Worm (Caenorhabditis elegans) whole organism, L2 larva: Measurements from ENCODE around the gene psd-1.

Experiments
- C34F6.9 ChIP-seq: fragments of 150-350 bp; optimal IDR thresholded peaks from 2 replicates; lab custom pipeline; 2014; ENCODE audit warnings: missing biosample characterization, missing genetic modification characterization
- F13H6.1 ChIP-seq: sonication (generic microtip); optimal IDR thresholded peaks from 2 replicates; lab custom pipeline; 2016; ENCODE audit warnings: missing genetic modification characterization, missing compliant biosample characterization
- R02D3.7 ChIP-seq: fragments of 150-350 bp; optimal IDR thresholded peaks from 2 replicates; lab custom pipeline; 2014; ENCODE audit warnings: missing biosample characterization, missing genetic modification characterization
- ZK546.5 ChIP-seq: sonication (generic microtip); optimal IDR thresholded peaks from 2 replicates; lab custom pipeline; 2017; ENCODE audit warnings: missing biosample characterization, missing genetic modification characterization
- aly-2 ChIP-seq: fragments of 150-350 bp; optimal IDR thresholded peaks from 2 replicates; lab custom pipeline; 2014; ENCODE audit warnings: missing biosample characterization, missing genetic modification characterization
- blmp-1 ChIP-seq: sonication (generic microtip); optimal IDR thresholded peaks from 2 replicates; lab custom pipeline; 2017; ENCODE audit warnings: missing genetic modification characterization, mild to moderate bottlenecking, missing compliant biosample characterization, antibody characterized with exemption, moderate library complexity; ENCODE audit not compliant: insufficient read depth
- ceh-82 ChIP-seq: fragments of 150-350 bp; optimal IDR thresholded peaks from 2 replicates; lab custom pipeline; 2014; ENCODE audit warnings: missing biosample characterization, missing genetic modification characterization
- crh-2 ChIP-seq: sonication (generic microtip); optimal IDR thresholded peaks from 2 replicates; lab custom pipeline; 2017; ENCODE audit warnings: missing biosample characterization, missing genetic modification characterization
- egl-27 ChIP-seq: sonication (generic microtip); optimal IDR thresholded peaks from 3 replicates; lab custom pipeline; 2017; ENCODE audit warnings: missing biosample characterization, missing genetic modification reagents, missing genetic modification characterization
- elt-3 ChIP-seq: sonication (generic microtip); optimal IDR thresholded peaks from 2 replicates; lab custom pipeline; 2017; ENCODE audit warnings: missing biosample characterization, missing genetic modification characterization
- fos-1 ChIP-seq: fragments of 150-350 bp; optimal IDR thresholded peaks from 2 replicates; lab custom pipeline; 2014; ENCODE audit warnings: missing biosample characterization, missing genetic modification characterization
- gmeb-1 ChIP-seq: fragments of 150-350 bp; optimal IDR thresholded peaks from 2 replicates; lab custom pipeline; 2014; ENCODE audit warnings: missing biosample characterization, missing genetic modification characterization
- lin-11 ChIP-seq: fragments of 150-350 bp; sonication (generic microtip); optimal IDR thresholded peaks from 2 replicates; lab custom pipeline; 2014; ENCODE audit warnings: missing biosample characterization, missing genetic modification characterization, inconsistent platforms, mixed read lengths
- lin-13 ChIP-seq: fragments of 150-350 bp; optimal IDR thresholded peaks from 2 replicates; lab custom pipeline; 2014; ENCODE audit warnings: missing biosample characterization, missing genetic modification reagents, missing genetic modification characterization
- lsy-2 ChIP-seq, 2 experiments: fragments of 150-350 bp in 1 of 2; sonication (generic microtip) in 1 of 2; optimal IDR thresholded peaks; 2 replicates each; lab custom pipeline; 2014 to 2017; ENCODE audit warnings: missing biosample characterization in 2 of 2, missing genetic modification characterization in 2 of 2
- mab-5 ChIP-seq: fragments of 150-350 bp; optimal IDR thresholded peaks from 2 replicates; lab custom pipeline; 2014; ENCODE audit warnings: missing biosample characterization, missing genetic modification characterization
- mbf-1 ChIP-seq: sonication (generic microtip); optimal IDR thresholded peaks from 2 replicates; lab custom pipeline; 2017; ENCODE audit warnings: missing biosample characterization, missing genetic modification characterization
- nhr-11 ChIP-seq: fragments of 150-350 bp; optimal IDR thresholded peaks from 2 replicates; lab custom pipeline; 2014; ENCODE audit warnings: missing biosample characterization, missing genetic modification characterization
- nhr-12 ChIP-seq: fragments of 150-350 bp; optimal IDR thresholded peaks from 2 replicates; lab custom pipeline; 2014; ENCODE audit warnings: missing biosample characterization, missing genetic modification characterization
- nhr-129 ChIP-seq: fragments of 150-350 bp; optimal IDR thresholded peaks from 2 replicates; lab custom pipeline; 2014; ENCODE audit warnings: missing biosample characterization, missing genetic modification characterization
- nhr-21 ChIP-seq: fragments of 150-350 bp; optimal IDR thresholded peaks from 2 replicates; lab custom pipeline; 2014; ENCODE audit warnings: missing biosample characterization, missing genetic modification characterization
- nhr-23 ChIP-seq: fragments of 150-350 bp; optimal IDR thresholded peaks from 2 replicates; lab custom pipeline; 2014; ENCODE audit warnings: missing biosample characterization, missing genetic modification reagents, missing genetic modification characterization
- nhr-237 ChIP-seq: fragments of 150-350 bp; optimal IDR thresholded peaks from 2 replicates; lab custom pipeline; 2014; ENCODE audit warnings: missing biosample characterization, missing genetic modification characterization
- nhr-25 ChIP-seq: fragments of 150-350 bp; sonication (generic microtip); optimal IDR thresholded peaks from 3 replicates; lab custom pipeline; 2014; ENCODE audit warnings: missing biosample characterization, missing genetic modification characterization
- nhr-6 ChIP-seq: fragments of 150-350 bp; optimal IDR thresholded peaks from 2 replicates; lab custom pipeline; 2014; ENCODE audit warnings: missing biosample characterization, missing genetic modification characterization
- nhr-77 ChIP-seq: fragments of 150-350 bp; optimal IDR thresholded peaks from 2 replicates; lab custom pipeline; 2014; ENCODE audit warnings: missing biosample characterization, missing genetic modification characterization
- sem-4 ChIP-seq: fragments of 150-350 bp; optimal IDR thresholded peaks from 2 replicates; lab custom pipeline; 2014; ENCODE audit warnings: missing biosample characterization, missing genetic modification reagents, missing genetic modification characterization
- skn-1 ChIP-seq: sonication (generic microtip); optimal IDR thresholded peaks from 2 replicates; lab custom pipeline; 2017; ENCODE audit warnings: missing biosample characterization, missing genetic modification characterization
- sma-3 ChIP-seq: sonication (generic microtip); optimal IDR thresholded peaks from 2 replicates; lab custom pipeline; 2016; ENCODE audit warnings: missing genetic modification reagents, missing genetic modification characterization, missing compliant biosample characterization
- sma-9 ChIP-seq, 2 experiments: fragments of 150-350 bp in 1 of 2; sonication (generic microtip) in 1 of 2; optimal IDR thresholded peaks; 2 replicates each; lab custom pipeline; 2014 to 2016; ENCODE audit warnings: missing genetic modification characterization in 2 of 2, mild to moderate bottlenecking in 1 of 2, missing biosample characterization in 1 of 2, missing compliant biosample characterization in 1 of 2, missing genetic modification reagents in 1 of 2, moderate library complexity in 1 of 2
- snpc-4 ChIP-seq: fragments of 150-350 bp; optimal IDR thresholded peaks from 2 replicates; lab custom pipeline; 2014; ENCODE audit warnings: missing biosample characterization, missing genetic modification characterization
- unc-39 ChIP-seq: fragments of 150-350 bp; optimal IDR thresholded peaks from 2 replicates; lab custom pipeline; 2014; ENCODE audit warnings: missing biosample characterization, missing genetic modification characterization
- unc-55 ChIP-seq: fragments of 150-350 bp; sonication (generic microtip); optimal IDR thresholded peaks from 3 replicates; lab custom pipeline; 2014; ENCODE audit warnings: missing biosample characterization, missing genetic modification reagents, missing genetic modification characterization
- unc-62 ChIP-seq: fragments of 150-350 bp; optimal IDR thresholded peaks from 2 replicates; lab custom pipeline; 2014; ENCODE audit warnings: missing biosample characterization, missing genetic modification reagents, missing genetic modification characterization
- zag-1 ChIP-seq: fragments of 150-350 bp; optimal IDR thresholded peaks from 2 replicates; lab custom pipeline; 2014; ENCODE audit warnings: missing biosample characterization, missing genetic modification characterization
- ztf-1 ChIP-seq: fragments of 200-800 bp; sonication (Bioruptor generic); conservative IDR thresholded peaks from 2 replicates; pipeline ENCODE4 v1.3.6; 2022; ENCODE audit warnings: missing genetic modification characterization, missing compliant biosample characterization
- ztf-11 ChIP-seq: sonication (generic microtip); optimal IDR thresholded peaks from 2 replicates; lab custom pipeline; 2017; ENCODE audit warnings: missing biosample characterization, missing genetic modification characterization
- ztf-4 ChIP-seq: fragments of 150-350 bp; optimal IDR thresholded peaks from 2 replicates; lab custom pipeline; 2014; ENCODE audit warnings: missing biosample characterization, missing genetic modification characterization

The psd-1 gene

ce11 chrIII:7246389-7246788 is 28.8 kb downstream of the psd-1 start:
- no peak for TF ChIP-seq nhr-237 (tag; lab: Kevin White, UChicago)
- TF ChIP-seq blmp-1 (tag; lab: Kevin White, UChicago) = no peak
- TF ChIP-seq nhr-77 (tag; lab: Kevin White, UChicago) = no peak
- TF ChIP-seq nhr-12 (tag; lab: Kevin White, UChicago) = no peak
- no peak for TF ChIP-seq zag-1 (tag; lab: Kevin White, UChicago)
- TF ChIP-seq nhr-11 (tag; lab: Kevin White, UChicago) = no peak
- no peak for TF ChIP-seq fos-1 (tag; lab: Kevin White, UChicago)
- no peak for TF ChIP-seq mab-5 (tag; lab: Kevin White, UChicago)
- no peak for TF ChIP-seq aly-2 (tag; lab: Kevin White, UChicago)
- no peak for TF ChIP-seq nhr-129 (tag; lab: Kevin White, UChicago)
- no peak for TF ChIP-seq unc-62 (GFP tag; lab: Kevin White, UChicago)
- TF ChIP-seq snpc-4 = no peak
- no peak for TF ChIP-seq ceh-82 (tag; lab: Kevin White, UChicago)
- TF ChIP-seq unc-39 (tag; lab: Kevin White, UChicago) = no peak
- no peak for TF ChIP-seq unc-55 (GFP tag; lab: Kevin White, UChicago)
- TF ChIP-seq lin-11 (tag; lab: Kevin White, UChicago) = no peak
- TF ChIP-seq, all 48 proteins: peak for 0

ce11 chrIII:7242988-7243387 is 32.2 kb downstream of the psd-1 start, which contains the start of gene osm-10:
Gene osm-10, plus strand, starts transcription at chrIII:7243280.
- TF ChIP-seq crh-2 (tag; lab: Kevin White, UChicago) = no peak
- no peak for TF ChIP-seq nhr-23 (tag; lab: Kevin White, UChicago)
- TF ChIP-seq, all 48 proteins: peak for 0

- no peak for TF ChIP-seq elt-3 (tag; lab: Kevin White, UChicago)
- no peak for TF ChIP-seq unc-55 (GFP tag; lab: Kevin White, UChicago)
- TF ChIP-seq egl-27 = no peak
- no peak for TF ChIP-seq lin-13 (GFP tag; lab: Kevin White, UChicago)
Measured at ce11 chrIII:7241065-7241464, 34.1 kb downstream of the psd-1 start, which contains the start of gene ztf-31. Gene ztf-31, plus strand, starts transcription at chrIII:7241365.

- TF ChIP-seq elt-3 (tag; lab: Kevin White, UChicago) (no peak), crh-2 (tag; lab: Kevin White, UChicago) (no peak), ztf-11 (tag; lab: Kevin White, UChicago) (no peak), ZK546.5 (tag; lab: Kevin White, UChicago) (no peak), nhr-77 (tag; lab: Kevin White, UChicago) (no peak), unc-62 (GFP tag; lab: Kevin White, UChicago) (no peak), lin-13 (GFP tag; lab: Kevin White, UChicago) (no peak)
Measured at ce11 chrIII:7239416-7239815, 35.8 kb downstream of the psd-1 start.

- TF ChIP-seq nhr-129 (tag; lab: Kevin White, UChicago) = peak; percentile 22
- no peak for TF ChIP-seq crh-2 (tag; lab: Kevin White, UChicago)
Measured at ce11 chrIII:7238727-7239126, 36.5 kb downstream of the psd-1 start, which contains the start of gene pars-1. Gene pars-1, plus strand, starts transcription at chrIII:7239027.

ce11 chrIII:7234148-7234547 is 41.0 kb downstream of the psd-1 start, which contains the start of gene ndus-8:
Gene ndus-8, minus strand, starts transcription at chrIII:7234202.
- peak; percentile 69 for TF ChIP-seq nhr-25
- TF ChIP-seq lin-11 (tag; lab: Kevin White, UChicago) = peak; percentile 54
- peak; percentile 74 for TF ChIP-seq snpc-4
- TF ChIP-seq nhr-23 (tag; lab: Kevin White, UChicago) = no peak
- peak; percentile 43 for TF ChIP-seq nhr-129 (tag; lab: Kevin White, UChicago)
- peak; percentile 58 for TF ChIP-seq sma-3
- no peak for TF ChIP-seq ceh-82 (tag; lab: Kevin White, UChicago)
- no peak for TF ChIP-seq skn-1 (tag; lab: Kevin White, UChicago)
- peak; percentile 61 to 86 for TF ChIP-seq lsy-2 (tag; optimal IDR thresholded peaks at IDR 0.05; lab: Kevin White, UChicago)
- TF ChIP-seq R02D3.7 (tag; lab: Kevin White, UChicago) = no peak
- peak; percentile 36 for TF ChIP-seq sem-4
- no peak for TF ChIP-seq ztf-1 (GFP tag; lab: Robert Waterston, UW)
- TF ChIP-seq mbf-1 (tag; lab: Kevin White, UChicago) = no peak
- peak; percentile 32 for TF ChIP-seq nhr-6
- peak; percentile 59 for TF ChIP-seq ztf-4 (tag; lab: Kevin White, UChicago)
- peak; percentile 60 for TF ChIP-seq lin-13 (GFP tag; lab: Kevin White, UChicago)
- peak; percentile 40 for TF ChIP-seq F13H6.1
- no peak for TF ChIP-seq zag-1 (tag; lab: Kevin White, UChicago)
- peak; percentile 67 for TF ChIP-seq crh-2 (tag; lab: Kevin White, UChicago)
- no peak for TF ChIP-seq nhr-12 (tag; lab: Kevin White, UChicago)
- peak; percentile 59 for TF ChIP-seq egl-27
- peak; percentile 86 for TF ChIP-seq sma-9 (GFP tag; optimal IDR thresholded peaks at IDR 0.05; lab: Kevin White, UChicago)
- no peak for TF ChIP-seq sma-9 (tag; optimal IDR thresholded peaks at IDR 0.05; lab: Kevin White, UChicago)
- peak; percentile 7 for TF ChIP-seq fos-1 (tag; lab: Kevin White, UChicago)
- peak; percentile 75 for TF ChIP-seq gmeb-1
- TF ChIP-seq nhr-21 = peak; percentile 54
- TF ChIP-seq C34F6.9 (tag; lab: Kevin White, UChicago) = peak; percentile 79
